Worm (Caenorhabditis elegans) whole organism, L2 larva: ENCODE results near the gene srh-63.

Experiments used
- F13H6.1 ChIP-seq: sonication (generic microtip); optimal IDR thresholded peaks from 2 replicates; lab custom pipeline; 2016; ENCODE audit warnings: missing genetic modification characterization, missing compliant biosample characterization
- ZK546.5 ChIP-seq: sonication (generic microtip); optimal IDR thresholded peaks from 2 replicates; lab custom pipeline; 2017; ENCODE audit warnings: missing biosample characterization, missing genetic modification characterization
- aly-2 ChIP-seq: fragments of 150-350 bp; optimal IDR thresholded peaks from 2 replicates; lab custom pipeline; 2014; ENCODE audit warnings: missing biosample characterization, missing genetic modification characterization
- ama-1 ChIP-seq: fragments of 150-350 bp; optimal IDR thresholded peaks from 2 replicates; lab custom pipeline; 2018; ENCODE audit warnings: inconsistent platforms
- egl-27 ChIP-seq: sonication (generic microtip); optimal IDR thresholded peaks from 3 replicates; lab custom pipeline; 2017; ENCODE audit warnings: missing biosample characterization, missing genetic modification reagents, missing genetic modification characterization
- lin-13 ChIP-seq: fragments of 150-350 bp; optimal IDR thresholded peaks from 2 replicates; lab custom pipeline; 2014; ENCODE audit warnings: missing biosample characterization, missing genetic modification reagents, missing genetic modification characterization
- lin-39 ChIP-seq: fragments of 150-350 bp; optimal IDR thresholded peaks from 2 replicates; lab custom pipeline; 2014; ENCODE audit warnings: missing biosample characterization, missing genetic modification reagents, missing genetic modification characterization
- mbf-1 ChIP-seq: sonication (generic microtip); optimal IDR thresholded peaks from 2 replicates; lab custom pipeline; 2017; ENCODE audit warnings: missing biosample characterization, missing genetic modification characterization
- nhr-11 ChIP-seq: fragments of 150-350 bp; optimal IDR thresholded peaks from 2 replicates; lab custom pipeline; 2014; ENCODE audit warnings: missing biosample characterization, missing genetic modification characterization
- nhr-237 ChIP-seq: fragments of 150-350 bp; optimal IDR thresholded peaks from 2 replicates; lab custom pipeline; 2014; ENCODE audit warnings: missing biosample characterization, missing genetic modification characterization
- nhr-6 ChIP-seq: fragments of 150-350 bp; optimal IDR thresholded peaks from 2 replicates; lab custom pipeline; 2014; ENCODE audit warnings: missing biosample characterization, missing genetic modification characterization
- skn-1 ChIP-seq: sonication (generic microtip); optimal IDR thresholded peaks from 2 replicates; lab custom pipeline; 2017; ENCODE audit warnings: missing biosample characterization, missing genetic modification characterization
- zag-1 ChIP-seq: fragments of 150-350 bp; optimal IDR thresholded peaks from 2 replicates; lab custom pipeline; 2014; ENCODE audit warnings: missing biosample characterization, missing genetic modification characterization
- ztf-4 ChIP-seq: fragments of 150-350 bp; optimal IDR thresholded peaks from 2 replicates; lab custom pipeline; 2014; ENCODE audit warnings: missing biosample characterization, missing genetic modification characterization

ce11 chrIV:14573068-14573467, 49.4 kb downstream of the srh-63 start:
- no peak for TF ChIP-seq nhr-11 (tag; lab: Kevin White, UChicago)
- TF ChIP-seq ama-1 (lab: Kevin White, UChicago): no peak
- TF ChIP-seq ztf-4 (tag; lab: Kevin White, UChicago): no peak
- TF ChIP-seq lin-39: no peak
- TF ChIP-seq F13H6.1 (tag; lab: Kevin White, UChicago): no peak
- TF ChIP-seq aly-2 (tag; lab: Kevin White, UChicago): no peak
- TF ChIP-seq lin-13 (GFP tag; lab: Kevin White, UChicago): no peak
- no peak for TF ChIP-seq skn-1 (tag; lab: Kevin White, UChicago)
- TF ChIP-seq nhr-237 (tag; lab: Kevin White, UChicago): no peak
- no peak for TF ChIP-seq egl-27 (tag; lab: Kevin White, UChicago)
- no peak for TF ChIP-seq mbf-1 (tag; lab: Kevin White, UChicago)
- TF ChIP-seq zag-1: no peak
- no peak for TF ChIP-seq nhr-6
- TF ChIP-seq ZK546.5 (tag; lab: Kevin White, UChicago): no peak
